Fruit fly (Drosophila melanogaster) whole organism, embryonic: Measurements from ENCODE around the gene Irbp18.

ENCODE experiments used
- Atf-2 ChIP-seq: fragments of 200-800 bp; sonication (Bioruptor generic); optimal IDR thresholded peaks from 2 replicates; lab custom pipeline; 2016; ENCODE audit warnings: missing biosample characterization, missing genetic modification characterization
- B-H1 ChIP-seq: fragments of 200-800 bp; sonication (Bioruptor generic); IDR thresholded peaks from 3 replicates; pipeline ENCODE4 v1.3.6; 2022; ENCODE audit warnings: missing biosample characterization, missing genetic modification characterization
- B-H2 ChIP-seq: fragments of 200-800 bp; sonication (Bioruptor generic); optimal IDR thresholded peaks from 2 replicates; lab custom pipeline; 2018; ENCODE audit warnings: missing biosample characterization, mild to moderate bottlenecking, missing genetic modification characterization
- CG10565 ChIP-seq: fragments of 200-800 bp; sonication (Bioruptor generic); optimal IDR thresholded peaks from 3 replicates; lab custom pipeline; 2016; ENCODE audit warnings: missing biosample characterization, mild to moderate bottlenecking, missing genetic modification characterization
- CG15601 ChIP-seq: fragments of 200-800 bp; sonication (Bioruptor generic); optimal IDR thresholded peaks from 3 replicates; lab custom pipeline; 2019; ENCODE audit warnings: missing biosample characterization, mild to moderate bottlenecking, missing genetic modification characterization, moderate library complexity
- CG17385 ChIP-seq: fragments of 200-800 bp; sonication (Bioruptor generic); optimal IDR thresholded peaks from 3 replicates; lab custom pipeline; 2018; ENCODE audit warnings: missing biosample characterization, mild to moderate bottlenecking, missing genetic modification characterization
- CG1832 ChIP-seq: fragments of 200-800 bp; sonication (Bioruptor generic); optimal IDR thresholded peaks from 2 replicates; lab custom pipeline; 2017; ENCODE audit warnings: missing biosample characterization, mild to moderate bottlenecking, missing genetic modification characterization, inconsistent platforms
- CG2875 ChIP-seq: fragments of 200-800 bp; sonication (Bioruptor generic); optimal IDR thresholded peaks from 2 replicates; lab custom pipeline; 2017; ENCODE audit warnings: missing biosample characterization, mild to moderate bottlenecking, missing genetic modification characterization, missing genetic modification reagents
- CG30020 ChIP-seq: fragments of 200-800 bp; optimal IDR thresholded peaks from 2 replicates; lab custom pipeline; 2019; ENCODE audit warnings: missing biosample characterization, mild to moderate bottlenecking, missing genetic modification characterization, moderate library complexity
- CG32772 ChIP-seq: fragments of 200-800 bp; sonication (Bioruptor generic); IDR thresholded peaks from 2 replicates; pipeline ENCODE4 v1.3.6; 2022; ENCODE audit warnings: missing biosample characterization, missing genetic modification characterization
- CG4328 ChIP-seq: fragments of 200-800 bp; sonication (Bioruptor generic); optimal IDR thresholded peaks from 3 replicates; lab custom pipeline; 2017; ENCODE audit warnings: missing biosample characterization, missing genetic modification reagents, missing genetic modification characterization
- CG4820 ChIP-seq: fragments of 200-800 bp; sonication (Bioruptor generic); optimal IDR thresholded peaks from 3 replicates; lab custom pipeline; 2016; ENCODE audit warnings: missing biosample characterization, missing genetic modification characterization
- CG4854 ChIP-seq: fragments of 200-800 bp; sonication (Bioruptor generic); optimal IDR thresholded peaks from 2 replicates; lab custom pipeline; 2016; ENCODE audit warnings: missing biosample characterization, missing genetic modification characterization, inconsistent platforms
- CG5180 ChIP-seq: fragments of 200-800 bp; sonication (Bioruptor generic); optimal IDR thresholded peaks from 3 replicates; lab custom pipeline; 2017; ENCODE audit warnings: missing biosample characterization, missing genetic modification characterization, mild to moderate bottlenecking, moderate library complexity, missing genetic modification reagents
- CG5245 ChIP-seq: fragments of 200-800 bp; sonication (Bioruptor generic); optimal IDR thresholded peaks from 3 replicates; lab custom pipeline; 2016; ENCODE audit warnings: missing biosample characterization, missing genetic modification characterization
- CG6813 ChIP-seq: fragments of 200-800 bp; sonication (Bioruptor generic); optimal IDR thresholded peaks from 2 replicates; lab custom pipeline; 2017; ENCODE audit warnings: missing biosample characterization, missing genetic modification characterization, mild to moderate bottlenecking, moderate library complexity, missing genetic modification reagents
- CG8388 ChIP-seq: fragments of 200-800 bp; sonication (Bioruptor generic); optimal IDR thresholded peaks from 2 replicates; lab custom pipeline; 2019; ENCODE audit warnings: missing biosample characterization, mild to moderate bottlenecking, missing genetic modification characterization, moderate library complexity
- CTCF ChIP-seq: fragments of 200-800 bp; sonication (Bioruptor generic); optimal IDR thresholded peaks from 2 replicates; lab custom pipeline; 2017; ENCODE audit warnings: missing biosample characterization, mild to moderate bottlenecking, missing genetic modification characterization, moderate library complexity
- D ChIP-seq, 2 experiments: fragments of 200-800 bp in 1 of 2; fragments of >200 bp in 1 of 2; sonication (Bioruptor generic) in 1 of 2; optimal IDR thresholded peaks; 2 replicates in 1 of 2; 3 replicates in 1 of 2; lab custom pipeline; 2017; ENCODE audit warnings: mild to moderate bottlenecking in 1 of 2, missing biosample characterization in 1 of 2, missing genetic modification characterization in 1 of 2, missing genetic modification reagents in 1 of 2
- Doc3 ChIP-seq: fragments of 200-800 bp; sonication (Bioruptor generic); IDR thresholded peaks from 3 replicates; pipeline ENCODE4 v1.3.6; 2022; ENCODE audit warnings: missing biosample characterization, missing genetic modification characterization; ENCODE audit not compliant: partially characterized antibody
- Gsc ChIP-seq: fragments of 200-800 bp; sonication (Bioruptor generic); IDR thresholded peaks from 2 replicates; pipeline ENCODE4 v1.3.6; 2022; ENCODE audit warnings: missing biosample characterization, missing genetic modification characterization
- HHEX ChIP-seq: fragments of 200-800 bp; sonication (Bioruptor generic); optimal IDR thresholded peaks from 3 replicates; lab custom pipeline; 2017; ENCODE audit warnings: missing biosample characterization, mild to moderate bottlenecking, missing genetic modification characterization, missing genetic modification reagents
- Hr3 ChIP-seq: fragments of 200-800 bp; sonication (Bioruptor generic); optimal IDR thresholded peaks from 3 replicates; lab custom pipeline; 2016; ENCODE audit warnings: missing biosample characterization, missing genetic modification characterization
- Hsf ChIP-seq: fragments of 200-800 bp; sonication (Bioruptor generic); optimal IDR thresholded peaks from 3 replicates; lab custom pipeline; 2016; ENCODE audit warnings: missing biosample characterization, missing genetic modification characterization
- Lhr ChIP-seq: fragments of 200-800 bp; sonication (Bioruptor generic); optimal IDR thresholded peaks from 3 replicates; lab custom pipeline; 2017; ENCODE audit warnings: mild to moderate bottlenecking, missing biosample characterization, missing genetic modification reagents, missing genetic modification characterization
- Max ChIP-seq: fragments of 200-800 bp; sonication (Bioruptor generic); optimal IDR thresholded peaks from 2 replicates; lab custom pipeline; 2016; ENCODE audit warnings: missing biosample characterization, mild to moderate bottlenecking, missing genetic modification characterization
- Opbp ChIP-seq: fragments of 200-800 bp; sonication (Bioruptor generic); IDR thresholded peaks from 3 replicates; pipeline ENCODE4 v1.3.6; 2022; ENCODE audit warnings: missing biosample characterization, missing genetic modification characterization; ENCODE audit not compliant: partially characterized antibody
- Rfx ChIP-seq: fragments of 200-800 bp; sonication (Bioruptor generic); IDR thresholded peaks from 2 replicates; pipeline ENCODE4 v1.3.6; 2022; ENCODE audit warnings: missing biosample characterization, missing genetic modification characterization
- Usf ChIP-seq: fragments of 200-800 bp; sonication (Bioruptor generic); optimal IDR thresholded peaks from 2 replicates; lab custom pipeline; 2017; ENCODE audit warnings: missing genotype, missing biosample characterization, missing genetic modification characterization
- amos ChIP-seq: fragments of 200-800 bp; sonication (Bioruptor generic); IDR thresholded peaks from 2 replicates; pipeline ENCODE4 v1.3.6; 2022; ENCODE audit warnings: missing biosample characterization, missing genetic modification characterization; ENCODE audit not compliant: partially characterized antibody
- aop ChIP-seq: fragments of 200-800 bp; sonication (Bioruptor generic); IDR thresholded peaks from 2 replicates; pipeline ENCODE4 v1.3.6; 2022; ENCODE audit warnings: missing biosample characterization, missing genetic modification characterization
- bab2 ChIP-seq: fragments of 200-800 bp; sonication (Bioruptor generic); optimal IDR thresholded peaks from 2 replicates; lab custom pipeline; 2016; ENCODE audit warnings: missing biosample characterization, missing genetic modification characterization
- btn ChIP-seq: fragments of 200-800 bp; sonication (Bioruptor generic); optimal IDR thresholded peaks from 2 replicates; lab custom pipeline; 2016; ENCODE audit warnings: missing biosample characterization, missing genetic modification characterization
- chinmo ChIP-seq: fragments of 200-800 bp; sonication (Bioruptor generic); IDR thresholded peaks from 4 replicates; pipeline ENCODE4 v1.3.6; 2022; ENCODE audit warnings: missing biosample characterization, missing genetic modification characterization; ENCODE audit not compliant: partially characterized antibody
- crol ChIP-seq: fragments of 200-800 bp; sonication (Bioruptor generic); IDR thresholded peaks from 2 replicates; pipeline ENCODE4 v1.3.6; 2022; ENCODE audit warnings: missing biosample characterization, missing genetic modification characterization
- disco-r ChIP-seq: fragments of 200-800 bp; sonication (Bioruptor generic); optimal IDR thresholded peaks from 2 replicates; lab custom pipeline; 2016; ENCODE audit warnings: missing biosample characterization, missing genetic modification characterization
- kah ChIP-seq: fragments of 200-800 bp; sonication (Bioruptor generic); optimal IDR thresholded peaks from 2 replicates; lab custom pipeline; 2018; ENCODE audit warnings: missing biosample characterization, mild to moderate bottlenecking, missing genetic modification characterization
- klu ChIP-seq: fragments of 200-800 bp; sonication (Bioruptor generic); IDR thresholded peaks from 2 replicates; pipeline ENCODE4 v1.3.6; 2022; ENCODE audit warnings: missing biosample characterization, missing genetic modification characterization
- lab ChIP-seq: fragments of 200-800 bp; sonication (Bioruptor generic); optimal IDR thresholded peaks from 3 replicates; lab custom pipeline; 2017; ENCODE audit warnings: missing biosample characterization, missing genetic modification characterization, mild to moderate bottlenecking, moderate library complexity, missing genetic modification reagents
- nau ChIP-seq: fragments of 200-800 bp; sonication (Bioruptor generic); optimal IDR thresholded peaks from 3 replicates; lab custom pipeline; 2017; ENCODE audit warnings: missing biosample characterization, mild to moderate bottlenecking, missing genetic modification characterization, missing genetic modification reagents
- nmo ChIP-seq: fragments of 200-800 bp; sonication (Bioruptor generic); optimal IDR thresholded peaks from 2 replicates; lab custom pipeline; 2018; ENCODE audit warnings: missing biosample characterization, mild to moderate bottlenecking, missing genetic modification characterization, moderate library complexity
- seq ChIP-seq: fragments of 200-800 bp; sonication (Bioruptor generic); IDR thresholded peaks from 2 replicates; pipeline ENCODE4 v1.3.6; 2022; ENCODE audit warnings: missing biosample characterization, missing genetic modification characterization
- shn ChIP-seq: fragments of 200-800 bp; sonication (Bioruptor generic); optimal IDR thresholded peaks from 3 replicates; lab custom pipeline; 2016; ENCODE audit warnings: missing biosample characterization, missing genetic modification characterization
- sr ChIP-seq: fragments of 200-800 bp; sonication (Bioruptor generic); IDR thresholded peaks from 3 replicates; pipeline ENCODE4 v1.3.6; 2022; ENCODE audit warnings: missing biosample characterization, missing genetic modification characterization
- stc ChIP-seq: fragments of 200-800 bp; sonication (Bioruptor generic); IDR thresholded peaks from 2 replicates; pipeline ENCODE4 v1.3.6; 2022; ENCODE audit warnings: missing biosample characterization, missing genetic modification characterization
- trem ChIP-seq: fragments of 200-800 bp; optimal IDR thresholded peaks from 3 replicates; lab custom pipeline; 2019; ENCODE audit warnings: missing biosample characterization, mild to moderate bottlenecking, missing genetic modification characterization, moderate library complexity
- tx ChIP-seq: fragments of 200-800 bp; sonication (Bioruptor generic); optimal IDR thresholded peaks from 2 replicates; lab custom pipeline; 2016; ENCODE audit warnings: missing biosample characterization, missing genetic modification characterization
- vvl ChIP-seq: fragments of 200-800 bp; sonication (Bioruptor generic); IDR thresholded peaks from 2 replicates; pipeline ENCODE4 v1.3.6; 2022; ENCODE audit warnings: missing biosample characterization, missing genetic modification characterization
- wdn ChIP-seq: fragments of 200-800 bp; sonication (Bioruptor generic); IDR thresholded peaks from 2 replicates; pipeline ENCODE4 v1.3.6; 2022; ENCODE audit warnings: missing biosample characterization, missing genetic modification characterization

Irbp18 gene

dm6 chr3L:11084557-11085231, 13.3 kb downstream of the Irbp18 start (continued):
- TF ChIP-seq stc (GFP tag; lab: Robert Waterston, UW) = peak; percentile 95
- peak; percentile 82 for TF ChIP-seq CG4328 (GFP tag; lab: Kevin White, UChicago)
- peak; percentile 96 for TF ChIP-seq Max (GFP tag; lab: Kevin White, UChicago)
- TF ChIP-seq CG2875 (GFP tag; lab: Kevin White, UChicago) = peak; percentile 96
- TF ChIP-seq D (optimal IDR thresholded peaks at IDR 0.05; lab: Kevin White, UChicago) = no peak
- peak; percentile 95 for TF ChIP-seq D (GFP tag; optimal IDR thresholded peaks at IDR 0.05; lab: Kevin White, UChicago)
- TF ChIP-seq disco-r (GFP tag; lab: Kevin White, UChicago) = peak; percentile 92
- no peak for TF ChIP-seq Opbp (GFP tag; lab: Robert Waterston, UW)
- no peak for TF ChIP-seq B-H2
- peak; percentile 80 for TF ChIP-seq CG10565
- TF ChIP-seq CG5180 (GFP tag; lab: Kevin White, UChicago) = peak; percentile 88
- peak; percentile 97 for TF ChIP-seq Hsf (GFP tag; lab: Kevin White, UChicago)
- peak; percentile 84 for TF ChIP-seq wdn (GFP tag; lab: Robert Waterston, UW)
- TF ChIP-seq nmo = peak; percentile 98
- peak; percentile 96 for TF ChIP-seq CG5245 (GFP tag; lab: Kevin White, UChicago)
- peak; percentile 93 for TF ChIP-seq tx
- TF ChIP-seq Lhr (GFP tag; lab: Kevin White, UChicago) = peak; percentile 93
- peak; percentile 97 for TF ChIP-seq CG4820
- TF ChIP-seq CG8388 = peak; percentile 97
- peak; percentile 95 for TF ChIP-seq seq
- TF ChIP-seq CG15601 (tag; lab: Kevin White, UChicago) = peak; percentile 98
- peak; percentile 94 for TF ChIP-seq HHEX (GFP tag; lab: Kevin White, UChicago)
- TF ChIP-seq crol = peak; percentile 76
- peak; percentile 92 for TF ChIP-seq aop
- peak; percentile 96 for TF ChIP-seq CG32772 (GFP tag; lab: Robert Waterston, UW)
- peak; percentile 96 for TF ChIP-seq bab2 (GFP tag; lab: Kevin White, UChicago)
- peak; percentile 97 for TF ChIP-seq Atf-2 (GFP tag; lab: Kevin White, UChicago)
- peak; percentile 82 for TF ChIP-seq CG30020 (tag; lab: Kevin White, UChicago)
- no peak for TF ChIP-seq amos
- peak; percentile 74 for TF ChIP-seq Gsc
- TF ChIP-seq trem = peak; percentile 94
- TF ChIP-seq sr (GFP tag; lab: Robert Waterston, UW) = peak; percentile 91
- peak; percentile 79 for TF ChIP-seq klu (GFP tag; lab: Robert Waterston, UW)
- TF ChIP-seq Doc3 = no peak
- TF ChIP-seq vvl = peak; percentile 99
- TF ChIP-seq kah (GFP tag; lab: Kevin White, UChicago) = peak; percentile 93
- TF ChIP-seq chinmo (GFP tag; lab: Robert Waterston, UW) = peak; percentile 73; the same call in 1 of the 4 replicates
- peak; percentile 95 for TF ChIP-seq B-H1 (GFP tag; lab: Robert Waterston, UW)
- peak; percentile 94 for TF ChIP-seq lab (GFP tag; lab: Kevin White, UChicago)
- no peak for TF ChIP-seq CG1832 (GFP tag; lab: Kevin White, UChicago)
- peak; percentile 77 for TF ChIP-seq Usf (GFP tag; lab: Kevin White, UChicago)
- TF ChIP-seq Hr3 = peak; percentile 94
- peak; percentile 96 for TF ChIP-seq btn (GFP tag; lab: Kevin White, UChicago)
- no peak for TF ChIP-seq nau
- TF ChIP-seq Rfx (GFP tag; lab: Robert Waterston, UW) = peak; percentile 95
- peak; percentile 92 for TF ChIP-seq CG4854 (GFP tag; lab: Kevin White, UChicago)
- TF ChIP-seq CG17385 = peak; percentile 95
- peak; percentile 69 for TF ChIP-seq CTCF
- peak; percentile 93 for TF ChIP-seq CG6813
- TF ChIP-seq shn = peak; percentile 92
